Fruit fly (Drosophila melanogaster) whole organism, prepupa: ENCODE measurements around the gene TfIIFalpha.

Experiments
- CG11902 ChIP-seq: fragments of 200-800 bp; sonication (Bioruptor generic); optimal IDR thresholded peaks from 3 replicates; lab custom pipeline; 2016; ENCODE audit warnings: missing biosample characterization, missing genetic modification characterization
- CG1621 ChIP-seq: fragments of 200-800 bp; sonication (Bioruptor generic); optimal IDR thresholded peaks from 3 replicates; lab custom pipeline; 2018; ENCODE audit warnings: missing biosample characterization, mild to moderate bottlenecking, missing genetic modification characterization
- CG16779 ChIP-seq: fragments of 200-800 bp; sonication (Bioruptor generic); optimal IDR thresholded peaks from 3 replicates; lab custom pipeline; 2017; ENCODE audit warnings: missing biosample characterization, mild to moderate bottlenecking, missing genetic modification characterization
- CG31627 ChIP-seq: fragments of 200-800 bp; sonication (Bioruptor generic); optimal IDR thresholded peaks from 3 replicates; lab custom pipeline; 2016; ENCODE audit warnings: missing biosample characterization, missing genetic modification characterization
- CG32006 ChIP-seq: fragments of 200-800 bp; sonication (Bioruptor generic); optimal IDR thresholded peaks from 3 replicates; lab custom pipeline; 2017; ENCODE audit warnings: missing biosample characterization, mild to moderate bottlenecking, missing genetic modification characterization
- CG34406 ChIP-seq: fragments of 200-800 bp; sonication (Bioruptor generic); optimal IDR thresholded peaks from 3 replicates; lab custom pipeline; 2016; ENCODE audit warnings: missing biosample characterization, missing genetic modification characterization
- CG3919 ChIP-seq: fragments of 200-800 bp; sonication (Bioruptor generic); optimal IDR thresholded peaks from 3 replicates; lab custom pipeline; 2016; ENCODE audit warnings: missing biosample characterization, missing genetic modification characterization
- CG4318 ChIP-seq: fragments of 200-800 bp; sonication (Bioruptor generic); optimal IDR thresholded peaks from 3 replicates; lab custom pipeline; 2017; ENCODE audit warnings: missing biosample characterization, mild to moderate bottlenecking, missing genetic modification characterization
- CG6163 ChIP-seq: fragments of 200-800 bp; sonication (Bioruptor generic); IDR thresholded peaks from 3 replicates; pipeline ENCODE4 v1.3.6; 2022; ENCODE audit warnings: missing biosample characterization, missing genetic modification characterization
- CG6792 ChIP-seq: fragments of 200-800 bp; sonication (Bioruptor generic); optimal IDR thresholded peaks from 3 replicates; lab custom pipeline; 2016; ENCODE audit warnings: missing biosample characterization, missing genetic modification characterization
- CG6854 ChIP-seq: fragments of 200-800 bp; sonication (Bioruptor generic); optimal IDR thresholded peaks from 2 replicates; lab custom pipeline; 2017; ENCODE audit warnings: missing biosample characterization, mild to moderate bottlenecking, missing genetic modification characterization
- CG7368 ChIP-seq: fragments of 200-800 bp; sonication (Bioruptor generic); optimal IDR thresholded peaks from 3 replicates; lab custom pipeline; 2016; ENCODE audit warnings: missing biosample characterization, missing genetic modification characterization
- CG8119 ChIP-seq: fragments of 200-800 bp; sonication (Bioruptor generic); IDR thresholded peaks from 3 replicates; pipeline ENCODE4 v1.3.6; 2022; ENCODE audit warnings: missing biosample characterization, missing genetic modification characterization
- CG8319 ChIP-seq: fragments of 200-800 bp; sonication (Bioruptor generic); optimal IDR thresholded peaks from 3 replicates; lab custom pipeline; 2016; ENCODE audit warnings: missing biosample characterization, missing genetic modification characterization
- CG8632 ChIP-seq: fragments of 200-800 bp; sonication (Bioruptor generic); optimal IDR thresholded peaks from 3 replicates; lab custom pipeline; 2016; ENCODE audit warnings: missing biosample characterization, missing genetic modification characterization
- CG9139 ChIP-seq: fragments of 200-800 bp; sonication (Bioruptor generic); optimal IDR thresholded peaks from 3 replicates; lab custom pipeline; 2017; ENCODE audit warnings: missing biosample characterization, mild to moderate bottlenecking, missing genetic modification characterization
- Eip75B ChIP-seq: fragments of 200-800 bp; sonication (Bioruptor generic); optimal IDR thresholded peaks from 3 replicates; lab custom pipeline; 2016; ENCODE audit warnings: missing biosample characterization, missing genetic modification characterization
- Eip78C ChIP-seq: fragments of 200-800 bp; sonication (Bioruptor generic); peaks from one replicate; lab custom pipeline; 2016; ENCODE audit warnings: missing biosample characterization, missing genetic modification characterization
- Eip93F ChIP-seq: fragments of 200-800 bp; sonication (Bioruptor generic); optimal IDR thresholded peaks from 2 replicates; lab custom pipeline; 2016; ENCODE audit warnings: missing biosample characterization, mild to moderate bottlenecking, missing genetic modification characterization
- Ets21C ChIP-seq: fragments of 200-800 bp; sonication (Bioruptor generic); optimal IDR thresholded peaks from 3 replicates; lab custom pipeline; 2016; ENCODE audit warnings: missing biosample characterization, missing genetic modification characterization
- Ets96B ChIP-seq: fragments of 200-800 bp; optimal IDR thresholded peaks from 2 replicates; lab custom pipeline; 2019; ENCODE audit warnings: missing biosample characterization, mild to moderate bottlenecking, missing genetic modification characterization, moderate library complexity
- Gug ChIP-seq: fragments of 200-800 bp; sonication (Bioruptor generic); IDR thresholded peaks from 2 replicates; pipeline ENCODE4 v1.3.6; 2022; ENCODE audit warnings: missing biosample characterization, missing genetic modification characterization
- Hr39 ChIP-seq: fragments of 200-800 bp; sonication (Bioruptor generic); optimal IDR thresholded peaks from 2 replicates; lab custom pipeline; 2016; ENCODE audit warnings: missing biosample characterization, missing genetic modification characterization
- Hr4 ChIP-seq: fragments of 200-800 bp; sonication (Bioruptor generic); optimal IDR thresholded peaks from 3 replicates; lab custom pipeline; 2016; ENCODE audit warnings: missing biosample characterization, missing genetic modification characterization
- Lpt ChIP-seq: fragments of 200-800 bp; sonication (Bioruptor generic); optimal IDR thresholded peaks from 3 replicates; lab custom pipeline; 2016; ENCODE audit warnings: missing biosample characterization, missing genetic modification characterization
- OdsH ChIP-seq: fragments of 200-800 bp; sonication (Bioruptor generic); optimal IDR thresholded peaks from 3 replicates; lab custom pipeline; 2016; ENCODE audit warnings: missing biosample characterization, missing genetic modification characterization
- Smox ChIP-seq: fragments of 200-800 bp; sonication (Bioruptor generic); optimal IDR thresholded peaks from 3 replicates; lab custom pipeline; 2016; ENCODE audit warnings: missing biosample characterization, missing genetic modification characterization
- Sox102F ChIP-seq: fragments of 200-800 bp; sonication (Bioruptor generic); optimal IDR thresholded peaks from 2 replicates; lab custom pipeline; 2016; ENCODE audit warnings: missing biosample characterization, mild to moderate bottlenecking, missing genetic modification characterization
- Sox14 ChIP-seq: fragments of 200-800 bp; sonication (Bioruptor generic); optimal IDR thresholded peaks from 3 replicates; lab custom pipeline; 2016; ENCODE audit warnings: missing biosample characterization, missing genetic modification characterization
- achi ChIP-seq: fragments of 200-800 bp; sonication (Bioruptor generic); optimal IDR thresholded peaks from 3 replicates; lab custom pipeline; 2016; ENCODE audit warnings: missing biosample characterization, missing genetic modification characterization
- acj6 ChIP-seq: fragments of 200-800 bp; sonication (Bioruptor generic); optimal IDR thresholded peaks from 3 replicates; lab custom pipeline; 2016; ENCODE audit warnings: missing biosample characterization, missing genetic modification characterization
- dac ChIP-seq: fragments of 200-800 bp; sonication (Bioruptor generic); optimal IDR thresholded peaks from 2 replicates; lab custom pipeline; 2017; ENCODE audit warnings: missing biosample characterization, mild to moderate bottlenecking, missing genetic modification characterization
- dsx ChIP-seq: fragments of 200-800 bp; optimal IDR thresholded peaks from 3 replicates; lab custom pipeline; 2019; ENCODE audit warnings: missing biosample characterization, mild to moderate bottlenecking, missing genetic modification characterization, moderate library complexity; ENCODE audit not compliant: poor library complexity, severe bottlenecking
- esn ChIP-seq: fragments of 200-800 bp; sonication (Bioruptor generic); optimal IDR thresholded peaks from 2 replicates; lab custom pipeline; 2016; ENCODE audit warnings: missing biosample characterization, mild to moderate bottlenecking, missing genetic modification characterization, moderate library complexity
- fd59A ChIP-seq: fragments of 200-800 bp; sonication (Bioruptor generic); optimal IDR thresholded peaks from 2 replicates; lab custom pipeline; 2017; ENCODE audit warnings: missing biosample characterization, mild to moderate bottlenecking, missing genetic modification characterization, missing genetic modification reagents
- fd85E ChIP-seq: fragments of 200-800 bp; sonication (Bioruptor generic); optimal IDR thresholded peaks from 3 replicates; lab custom pipeline; 2016; ENCODE audit warnings: missing biosample characterization, missing genetic modification characterization
- fkh ChIP-seq: fragments of 200-800 bp; sonication (Bioruptor generic); optimal IDR thresholded peaks from 3 replicates; lab custom pipeline; 2017; ENCODE audit warnings: missing biosample characterization, mild to moderate bottlenecking, missing genetic modification characterization, moderate library complexity
- lz ChIP-seq: fragments of 200-800 bp; sonication (Bioruptor generic); optimal IDR thresholded peaks from 3 replicates; lab custom pipeline; 2016; ENCODE audit warnings: missing biosample characterization, missing genetic modification characterization
- pdm3 ChIP-seq: fragments of 200-800 bp; sonication (Bioruptor generic); optimal IDR thresholded peaks from 3 replicates; lab custom pipeline; 2016; ENCODE audit warnings: missing biosample characterization, missing genetic modification characterization
- salr ChIP-seq, 2 experiments: fragments of 200-800 bp; sonication (Bioruptor generic); optimal IDR thresholded peaks; 3 replicates each; lab custom pipeline; 2016 to 2018; ENCODE audit warnings: missing biosample characterization in 2 of 2, missing genetic modification characterization in 2 of 2, mild to moderate bottlenecking in 1 of 2
- ss ChIP-seq, 2 experiments: fragments of 200-800 bp; sonication (Bioruptor generic); optimal IDR thresholded peaks; 2 replicates in 1 of 2; 3 replicates in 1 of 2; lab custom pipeline; 2017 to 2018; ENCODE audit warnings: mild to moderate bottlenecking in 2 of 2, missing biosample characterization in 2 of 2, missing genetic modification characterization in 2 of 2, moderate library complexity in 1 of 2
- topi ChIP-seq: fragments of 200-800 bp; sonication (Bioruptor generic); optimal IDR thresholded peaks from 3 replicates; lab custom pipeline; 2016; ENCODE audit warnings: missing biosample characterization, missing genetic modification characterization

The TfIIFalpha gene

DNA sequence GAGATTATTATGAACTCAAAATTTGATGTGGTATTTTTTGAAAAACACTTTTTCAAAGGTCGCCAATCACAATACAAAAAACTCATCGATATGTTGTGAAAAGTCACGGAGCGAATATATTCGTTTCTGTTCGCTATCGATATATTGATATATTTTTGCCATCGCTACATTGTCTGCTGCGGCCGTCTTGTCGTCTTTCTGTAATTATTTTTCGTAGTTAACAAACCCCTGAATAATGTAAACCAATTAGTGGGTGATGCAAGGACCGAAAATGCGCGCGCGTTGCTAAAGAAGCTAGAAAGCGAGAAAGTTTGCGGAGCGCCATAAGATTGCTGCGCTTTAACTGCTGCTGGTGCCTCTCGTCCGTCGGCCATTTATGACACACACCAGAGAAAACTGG is 29.5 kb upstream of the TfIIFalpha start, which contains the start of gene Pak (continued):
- no peak for TF ChIP-seq OdsH
- TF ChIP-seq Hr4: no peak
- TF ChIP-seq Sox102F (GFP tag; lab: Kevin White, UChicago): no peak
- no peak for TF ChIP-seq dac (GFP tag; lab: Kevin White, UChicago)
- TF ChIP-seq Gug (GFP tag; lab: Robert Waterston, UW): no peak
- TF ChIP-seq Eip93F: no peak
- TF ChIP-seq, all 60 proteins: peak for 4

DNA sequence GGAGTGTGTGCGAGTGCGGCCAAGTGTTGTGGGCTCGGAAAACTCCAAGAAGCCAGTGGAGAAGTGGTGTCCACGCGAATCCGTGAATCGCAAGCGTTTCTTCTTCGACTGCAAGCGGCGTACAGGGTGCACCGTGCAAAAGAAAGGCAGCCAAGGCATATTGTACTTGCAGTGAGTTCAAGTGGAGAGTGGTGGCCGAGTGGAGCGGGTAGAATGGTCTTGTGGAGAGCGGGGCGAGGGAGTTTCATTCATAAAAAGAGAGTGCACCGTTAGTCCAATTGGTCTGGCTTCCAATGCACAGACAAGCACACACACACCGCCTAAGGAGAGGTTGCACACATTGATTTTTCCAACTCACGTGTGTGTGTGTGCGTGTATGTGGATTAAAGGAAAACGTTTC is 29.1 kb upstream of the TfIIFalpha start:
- no peak for TF ChIP-seq dac (GFP tag; lab: Kevin White, UChicago)
- TF ChIP-seq CG8319 (GFP tag; lab: Kevin White, UChicago): no peak
- peak; percentile 81 for TF ChIP-seq Eip78C (GFP tag; lab: Kevin White, UChicago)
- TF ChIP-seq esn (GFP tag; lab: Kevin White, UChicago): no peak
- peak; percentile 29 for TF ChIP-seq Lpt (GFP tag; lab: Kevin White, UChicago)
- TF ChIP-seq CG11902: no peak
- no peak for TF ChIP-seq topi (GFP tag; lab: Kevin White, UChicago)
- peak in 1 of 2 experiments; percentile 7 for TF ChIP-seq ss (GFP tag; optimal IDR thresholded peaks at IDR 0.05; lab: Kevin White, UChicago)
- no peak for TF ChIP-seq CG34406 (GFP tag; lab: Kevin White, UChicago)
- TF ChIP-seq fd59A (GFP tag; lab: Kevin White, UChicago): no peak
- no peak for TF ChIP-seq Hr4
- 0 out of 3 replicates have a peak, but pooled peaks have one; percentile 10 for TF ChIP-seq CG6163 (GFP tag; lab: Robert Waterston, UW)
- no peak for TF ChIP-seq CG8632 (GFP tag; lab: Kevin White, UChicago)
- no peak for TF ChIP-seq CG16779 (tag; lab: Kevin White, UChicago)
- TF ChIP-seq achi (GFP tag; lab: Kevin White, UChicago): no peak
- no peak for TF ChIP-seq Sox14 (GFP tag; lab: Kevin White, UChicago)
- no peak for TF ChIP-seq Hr39 (GFP tag; lab: Kevin White, UChicago)
- no peak for TF ChIP-seq fkh (GFP tag; lab: Kevin White, UChicago)
- TF ChIP-seq Sox102F (GFP tag; lab: Kevin White, UChicago): no peak
- no peak for TF ChIP-seq Gug (GFP tag; lab: Robert Waterston, UW)
- peak in 1 of 2 experiments; percentile 8 for TF ChIP-seq salr (GFP tag; optimal IDR thresholded peaks at IDR 0.05; lab: Kevin White, UChicago)
- TF ChIP-seq CG31627 (GFP tag; lab: Kevin White, UChicago): no peak
- TF ChIP-seq CG9139 (GFP tag; lab: Kevin White, UChicago): peak; percentile 32
- peak; percentile 29 for TF ChIP-seq CG6854 (GFP tag; lab: Kevin White, UChicago)
- peak; percentile 37 for TF ChIP-seq CG1621 (tag; lab: Kevin White, UChicago)
- no peak for TF ChIP-seq Ets96B (tag; lab: Kevin White, UChicago)
- peak; percentile 10 for TF ChIP-seq CG3919 (GFP tag; lab: Kevin White, UChicago)
- no peak for TF ChIP-seq Ets21C (GFP tag; lab: Kevin White, UChicago)
- TF ChIP-seq CG32006 (GFP tag; lab: Kevin White, UChicago): peak; percentile 22
- TF ChIP-seq CG8119 (GFP tag; lab: Robert Waterston, UW): 0 out of 3 replicates have a peak, but pooled peaks have one; percentile 36

dm6 chr3R:6351696-6352378 is 28.4 kb upstream of the TfIIFalpha start:
- no peak for TF ChIP-seq ss (GFP tag; optimal IDR thresholded peaks at IDR 0.05; lab: Kevin White, UChicago)
- no peak for TF ChIP-seq Smox (GFP tag; lab: Kevin White, UChicago)
- TF ChIP-seq CG3919 (GFP tag; lab: Kevin White, UChicago): peak; percentile 24
- TF ChIP-seq CG32006 (GFP tag; lab: Kevin White, UChicago): peak; percentile 77
- TF ChIP-seq CG8119 (GFP tag; lab: Robert Waterston, UW): peak; percentile 69
- TF ChIP-seq CG11902: no peak
- peak; percentile 37 for TF ChIP-seq dac (GFP tag; lab: Kevin White, UChicago)
- peak; percentile 49 for TF ChIP-seq acj6 (GFP tag; lab: Kevin White, UChicago)
- TF ChIP-seq Gug (GFP tag; lab: Robert Waterston, UW): 0 out of 2 replicates have a peak, but pooled peaks have one; percentile 26
- no peak for TF ChIP-seq CG6792
- TF ChIP-seq OdsH: peak; percentile 52
- TF ChIP-seq CG4318 (GFP tag; lab: Kevin White, UChicago): peak; percentile 45
- no peak for TF ChIP-seq Lpt (GFP tag; lab: Kevin White, UChicago)
- peak; percentile 13 for TF ChIP-seq dsx (GFP tag; lab: Kevin White, UChicago)
- TF ChIP-seq Eip75B (GFP tag; lab: Kevin White, UChicago): peak; percentile 4
- no peak for TF ChIP-seq topi (GFP tag; lab: Kevin White, UChicago)
- peak; percentile 38 for TF ChIP-seq fkh (GFP tag; lab: Kevin White, UChicago)
- peak; percentile 47 for TF ChIP-seq pdm3 (GFP tag; lab: Kevin White, UChicago)
- TF ChIP-seq CG8632 (GFP tag; lab: Kevin White, UChicago): no peak
- peak in 1 of 2 experiments; percentile 54 for TF ChIP-seq salr (GFP tag; optimal IDR thresholded peaks at IDR 0.05; lab: Kevin White, UChicago)
- no peak for TF ChIP-seq fd85E
- no peak for TF ChIP-seq CG6854 (GFP tag; lab: Kevin White, UChicago)
- peak; percentile 31 for TF ChIP-seq esn (GFP tag; lab: Kevin White, UChicago)
- TF ChIP-seq Sox14 (GFP tag; lab: Kevin White, UChicago): peak; percentile 34
- no peak for TF ChIP-seq CG7368 (GFP tag; lab: Kevin White, UChicago)
- no peak for TF ChIP-seq lz (GFP tag; lab: Kevin White, UChicago)
- peak; percentile 79 for TF ChIP-seq Eip78C (GFP tag; lab: Kevin White, UChicago)
- peak; percentile 5 for TF ChIP-seq CG16779 (tag; lab: Kevin White, UChicago)
- TF ChIP-seq achi (GFP tag; lab: Kevin White, UChicago): peak; percentile 39
- no peak for TF ChIP-seq CG1621 (tag; lab: Kevin White, UChicago)
